Fruit fly (Drosophila melanogaster) Kc167 (cell line): Measurements from ENCODE around the gene Eip93F.

Experiments used
- Myc ChIP-seq: fragments of >200 bp; optimal IDR thresholded peaks from 2 replicates; lab custom pipeline; 2017; ENCODE audit warnings: missing external identifiers
- Sin3A ChIP-seq: fragments of >200 bp; optimal IDR thresholded peaks from 2 replicates; lab custom pipeline; 2018; ENCODE audit warnings: missing external identifiers
- h ChIP-seq: fragments of >200 bp; optimal IDR thresholded peaks from 3 replicates; lab custom pipeline; 2018; ENCODE audit warnings: missing external identifiers
- insv ChIP-seq: fragments of >200 bp; optimal IDR thresholded peaks from 3 replicates; lab custom pipeline; 2018; ENCODE audit warnings: missing external identifiers
- psq ChIP-seq: fragments of >200 bp; optimal IDR thresholded peaks from 2 replicates; lab custom pipeline; 2017; ENCODE audit warnings: missing external identifiers
- ttk ChIP-seq: sonication (Bioruptor generic); optimal IDR thresholded peaks from 2 replicates; lab custom pipeline; 2017; ENCODE audit warnings: missing external identifiers

Gene Eip93F

dm6 chr3R:21944666-21945065 lies 4.2 kb upstream of the Eip93F start:
- TF ChIP-seq h: no peak
- no peak for TF ChIP-seq psq (lab: Kevin White, UChicago)
- no peak for TF ChIP-seq Sin3A (lab: Kevin White, UChicago)
- no peak for TF ChIP-seq insv
- no peak for TF ChIP-seq Myc (lab: Kevin White, UChicago)
- no peak for TF ChIP-seq ttk (lab: Kevin White, UChicago)

dm6 chr3R:21945754-21946153 lies 3.2 kb upstream of the Eip93F start:
- no peak for TF ChIP-seq Myc (lab: Kevin White, UChicago)
- no peak for TF ChIP-seq ttk (lab: Kevin White, UChicago)
- TF ChIP-seq psq (lab: Kevin White, UChicago): no peak
- TF ChIP-seq h: no peak
- TF ChIP-seq Sin3A (lab: Kevin White, UChicago): no peak
- TF ChIP-seq insv: no peak

- TF ChIP-seq psq (lab: Kevin White, UChicago): no peak
- TF ChIP-seq insv: no peak
- TF ChIP-seq h: no peak
- no peak for TF ChIP-seq ttk (lab: Kevin White, UChicago)
- TF ChIP-seq Myc (lab: Kevin White, UChicago): no peak
- TF ChIP-seq Sin3A (lab: Kevin White, UChicago): no peak
Measured at dm6 chr3R:21948081-21948480, 833 bp upstream of the Eip93F start.

dm6 chr3R:21949561-21949862 lies 598 bp downstream of the Eip93F start:
- TF ChIP-seq h: no peak
- TF ChIP-seq Sin3A (lab: Kevin White, UChicago): no peak
- no peak for TF ChIP-seq insv
- TF ChIP-seq Myc (lab: Kevin White, UChicago): no peak
- no peak for TF ChIP-seq ttk (lab: Kevin White, UChicago)
- no peak for TF ChIP-seq psq (lab: Kevin White, UChicago)

- no peak for TF ChIP-seq insv
- TF ChIP-seq psq (lab: Kevin White, UChicago): no peak
- no peak for TF ChIP-seq Sin3A (lab: Kevin White, UChicago)
- TF ChIP-seq h: no peak
- no peak for TF ChIP-seq ttk (lab: Kevin White, UChicago)
- no peak for TF ChIP-seq Myc (lab: Kevin White, UChicago)
Measured at dm6 chr3R:21951386-21951785, 2.5 kb downstream of the Eip93F start.

dm6 chr3R:21954056-21954650 lies 5.2 kb downstream of the Eip93F start:
- TF ChIP-seq Myc (lab: Kevin White, UChicago): no peak
- TF ChIP-seq insv: no peak
- TF ChIP-seq h: no peak
- no peak for TF ChIP-seq ttk (lab: Kevin White, UChicago)
- no peak for TF ChIP-seq Sin3A (lab: Kevin White, UChicago)
- no peak for TF ChIP-seq psq (lab: Kevin White, UChicago)

dm6 chr3R:21956340-21956739 lies 7.4 kb downstream of the Eip93F start:
- TF ChIP-seq ttk (lab: Kevin White, UChicago) (no peak), insv (no peak), h (no peak), psq (lab: Kevin White, UChicago) (no peak), Sin3A (lab: Kevin White, UChicago) (no peak), Myc (lab: Kevin White, UChicago) (no peak)

- TF ChIP-seq ttk (lab: Kevin White, UChicago) (no peak), h (no peak), Sin3A (lab: Kevin White, UChicago) (no peak), Myc (lab: Kevin White, UChicago) (no peak), insv (no peak)
Measured at dm6 chr3R:21964379-21964778, 15.5 kb downstream of the Eip93F start.

- no peak for TF ChIP-seq Sin3A (lab: Kevin White, UChicago)
Measured at dm6 chr3R:21967840-21968239, 18.9 kb downstream of the Eip93F start.

- TF ChIP-seq h (no peak), ttk (lab: Kevin White, UChicago) (no peak), Sin3A (lab: Kevin White, UChicago) (no peak), psq (lab: Kevin White, UChicago) (no peak), insv (no peak), Myc (lab: Kevin White, UChicago) (no peak)
Measured at dm6 chr3R:21969828-21970227, 20.9 kb downstream of the Eip93F start.

- TF ChIP-seq psq (lab: Kevin White, UChicago): no peak
- no peak for TF ChIP-seq ttk (lab: Kevin White, UChicago)
- no peak for TF ChIP-seq h
- no peak for TF ChIP-seq Myc (lab: Kevin White, UChicago)
- no peak for TF ChIP-seq Sin3A (lab: Kevin White, UChicago)
Measured at dm6 chr3R:21970538-21971080, 21.7 kb downstream of the Eip93F start.

- TF ChIP-seq h (no peak), ttk (lab: Kevin White, UChicago) (no peak), Sin3A (lab: Kevin White, UChicago) (no peak), Myc (lab: Kevin White, UChicago) (no peak), psq (lab: Kevin White, UChicago) (no peak), insv (no peak)
Measured at dm6 chr3R:21971141-21971540, 22.2 kb downstream of the Eip93F start.

- TF ChIP-seq h (no peak), Myc (lab: Kevin White, UChicago) (no peak), Sin3A (lab: Kevin White, UChicago) (no peak), ttk (lab: Kevin White, UChicago) (no peak), psq (lab: Kevin White, UChicago) (no peak), insv (no peak)
Measured at dm6 chr3R:21971553-21971952, 22.6 kb downstream of the Eip93F start.
